Worm (Caenorhabditis elegans) whole organism, L4/young adult: ENCODE results near the gene epic-1.

Experiments
- W03F9.2 ChIP-seq: fragments of 150-350 bp; optimal IDR thresholded peaks from 2 replicates; lab custom pipeline; 2014; ENCODE audit warnings: missing biosample characterization, missing genetic modification characterization
- dao-5 ChIP-seq: sonication (generic microtip); optimal IDR thresholded peaks from 2 replicates; lab custom pipeline; 2016; ENCODE audit warnings: missing genotype, missing genetic modification characterization, moderate library complexity, missing compliant biosample characterization
- him-1 ChIP-seq: sonication (generic microtip); optimal IDR thresholded peaks from 2 replicates; lab custom pipeline; 2016; ENCODE audit warnings: missing genotype, missing genetic modification reagents, missing genetic modification characterization, missing compliant biosample characterization

The epic-1 gene

ce11 chrIV:17426970-17427369, 44.8 kb downstream of the epic-1 start:
- TF ChIP-seq W03F9.2 (tag; lab: Kevin White, UChicago), result no peak
- TF ChIP-seq dao-5 (tag; lab: Kevin White, UChicago), result no peak
- no peak for TF ChIP-seq him-1 (tag; lab: Kevin White, UChicago)
